Fruit fly (Drosophila melanogaster) whole organism, prepupa: ENCODE measurements around the gene HP5.

Source experiments
- CG10669 ChIP-seq: fragments of 200-800 bp; sonication (Bioruptor generic); optimal IDR thresholded peaks from 3 replicates; lab custom pipeline; 2018; ENCODE audit warnings: missing biosample characterization, mild to moderate bottlenecking, missing genetic modification characterization, moderate library complexity
- CG11762 ChIP-seq: fragments of 200-800 bp; sonication (Bioruptor generic); optimal IDR thresholded peaks from 3 replicates; lab custom pipeline; 2016; ENCODE audit warnings: missing biosample characterization, missing genetic modification characterization; ENCODE audit not compliant: insufficient read depth
- CG11902 ChIP-seq: fragments of 200-800 bp; sonication (Bioruptor generic); optimal IDR thresholded peaks from 3 replicates; lab custom pipeline; 2016; ENCODE audit warnings: missing biosample characterization, missing genetic modification characterization
- CG15336 ChIP-seq: fragments of 200-800 bp; sonication (Bioruptor generic); IDR thresholded peaks from 2 replicates; pipeline ENCODE4 v1.3.6; 2022; ENCODE audit warnings: missing biosample characterization, missing genetic modification characterization
- CG1621 ChIP-seq: fragments of 200-800 bp; sonication (Bioruptor generic); optimal IDR thresholded peaks from 3 replicates; lab custom pipeline; 2018; ENCODE audit warnings: missing biosample characterization, mild to moderate bottlenecking, missing genetic modification characterization
- CG16779 ChIP-seq: fragments of 200-800 bp; sonication (Bioruptor generic); optimal IDR thresholded peaks from 3 replicates; lab custom pipeline; 2017; ENCODE audit warnings: missing biosample characterization, mild to moderate bottlenecking, missing genetic modification characterization
- CG31627 ChIP-seq: fragments of 200-800 bp; sonication (Bioruptor generic); optimal IDR thresholded peaks from 3 replicates; lab custom pipeline; 2016; ENCODE audit warnings: missing biosample characterization, missing genetic modification characterization
- CG32006 ChIP-seq: fragments of 200-800 bp; sonication (Bioruptor generic); optimal IDR thresholded peaks from 3 replicates; lab custom pipeline; 2017; ENCODE audit warnings: missing biosample characterization, mild to moderate bottlenecking, missing genetic modification characterization
- CG3919 ChIP-seq: fragments of 200-800 bp; sonication (Bioruptor generic); optimal IDR thresholded peaks from 3 replicates; lab custom pipeline; 2016; ENCODE audit warnings: missing biosample characterization, missing genetic modification characterization
- CG4318 ChIP-seq: fragments of 200-800 bp; sonication (Bioruptor generic); optimal IDR thresholded peaks from 3 replicates; lab custom pipeline; 2017; ENCODE audit warnings: missing biosample characterization, mild to moderate bottlenecking, missing genetic modification characterization
- CG6808 ChIP-seq: fragments of 200-800 bp; sonication (Bioruptor generic); optimal IDR thresholded peaks from 3 replicates; lab custom pipeline; 2017; ENCODE audit warnings: missing biosample characterization, missing genetic modification characterization, mild to moderate bottlenecking, moderate library complexity, missing genetic modification reagents
- CG6854 ChIP-seq: fragments of 200-800 bp; sonication (Bioruptor generic); optimal IDR thresholded peaks from 2 replicates; lab custom pipeline; 2017; ENCODE audit warnings: missing biosample characterization, mild to moderate bottlenecking, missing genetic modification characterization
- CG7368 ChIP-seq: fragments of 200-800 bp; sonication (Bioruptor generic); optimal IDR thresholded peaks from 3 replicates; lab custom pipeline; 2016; ENCODE audit warnings: missing biosample characterization, missing genetic modification characterization
- CG8319 ChIP-seq: fragments of 200-800 bp; sonication (Bioruptor generic); optimal IDR thresholded peaks from 3 replicates; lab custom pipeline; 2016; ENCODE audit warnings: missing biosample characterization, missing genetic modification characterization
- CG8632 ChIP-seq: fragments of 200-800 bp; sonication (Bioruptor generic); optimal IDR thresholded peaks from 3 replicates; lab custom pipeline; 2016; ENCODE audit warnings: missing biosample characterization, missing genetic modification characterization
- CG9139 ChIP-seq: fragments of 200-800 bp; sonication (Bioruptor generic); optimal IDR thresholded peaks from 3 replicates; lab custom pipeline; 2017; ENCODE audit warnings: missing biosample characterization, mild to moderate bottlenecking, missing genetic modification characterization
- Eip75B ChIP-seq: fragments of 200-800 bp; sonication (Bioruptor generic); optimal IDR thresholded peaks from 3 replicates; lab custom pipeline; 2016; ENCODE audit warnings: missing biosample characterization, missing genetic modification characterization
- Eip78C ChIP-seq: fragments of 200-800 bp; sonication (Bioruptor generic); peaks from one replicate; lab custom pipeline; 2016; ENCODE audit warnings: missing biosample characterization, missing genetic modification characterization
- Eip93F ChIP-seq: fragments of 200-800 bp; sonication (Bioruptor generic); optimal IDR thresholded peaks from 2 replicates; lab custom pipeline; 2016; ENCODE audit warnings: missing biosample characterization, mild to moderate bottlenecking, missing genetic modification characterization
- Gug ChIP-seq: fragments of 200-800 bp; sonication (Bioruptor generic); IDR thresholded peaks from 2 replicates; pipeline ENCODE4 v1.3.6; 2022; ENCODE audit warnings: missing biosample characterization, missing genetic modification characterization
- OdsH ChIP-seq: fragments of 200-800 bp; sonication (Bioruptor generic); optimal IDR thresholded peaks from 3 replicates; lab custom pipeline; 2016; ENCODE audit warnings: missing biosample characterization, missing genetic modification characterization
- Sox102F ChIP-seq: fragments of 200-800 bp; sonication (Bioruptor generic); optimal IDR thresholded peaks from 2 replicates; lab custom pipeline; 2016; ENCODE audit warnings: missing biosample characterization, mild to moderate bottlenecking, missing genetic modification characterization
- Sox15 ChIP-seq: fragments of 200-800 bp; sonication (Bioruptor generic); optimal IDR thresholded peaks from 3 replicates; lab custom pipeline; 2016; ENCODE audit warnings: missing biosample characterization, missing genetic modification characterization
- dsx ChIP-seq: fragments of 200-800 bp; optimal IDR thresholded peaks from 3 replicates; lab custom pipeline; 2019; ENCODE audit warnings: missing biosample characterization, mild to moderate bottlenecking, missing genetic modification characterization, moderate library complexity; ENCODE audit not compliant: poor library complexity, severe bottlenecking
- eg ChIP-seq: fragments of 200-800 bp; sonication (Bioruptor generic); IDR thresholded peaks from 3 replicates; pipeline ENCODE4 v1.3.6; 2022; ENCODE audit warnings: missing biosample characterization, missing genetic modification characterization
- esn ChIP-seq: fragments of 200-800 bp; sonication (Bioruptor generic); optimal IDR thresholded peaks from 2 replicates; lab custom pipeline; 2016; ENCODE audit warnings: missing biosample characterization, mild to moderate bottlenecking, missing genetic modification characterization, moderate library complexity
- fd59A ChIP-seq: fragments of 200-800 bp; sonication (Bioruptor generic); optimal IDR thresholded peaks from 2 replicates; lab custom pipeline; 2017; ENCODE audit warnings: missing biosample characterization, mild to moderate bottlenecking, missing genetic modification characterization, missing genetic modification reagents
- lz ChIP-seq: fragments of 200-800 bp; sonication (Bioruptor generic); optimal IDR thresholded peaks from 3 replicates; lab custom pipeline; 2016; ENCODE audit warnings: missing biosample characterization, missing genetic modification characterization
- salr ChIP-seq, 2 experiments: fragments of 200-800 bp; sonication (Bioruptor generic); optimal IDR thresholded peaks; 3 replicates each; lab custom pipeline; 2016 to 2018; ENCODE audit warnings: missing biosample characterization in 2 of 2, missing genetic modification characterization in 2 of 2, mild to moderate bottlenecking in 1 of 2
- spab ChIP-seq: fragments of 200-800 bp; sonication (Bioruptor generic); optimal IDR thresholded peaks from 2 replicates; lab custom pipeline; 2017; ENCODE audit warnings: missing biosample characterization, mild to moderate bottlenecking, missing genetic modification characterization, missing genetic modification reagents
- ss ChIP-seq, 2 experiments: fragments of 200-800 bp; sonication (Bioruptor generic); optimal IDR thresholded peaks; 2 replicates in 1 of 2; 3 replicates in 1 of 2; lab custom pipeline; 2017 to 2018; ENCODE audit warnings: mild to moderate bottlenecking in 2 of 2, missing biosample characterization in 2 of 2, missing genetic modification characterization in 2 of 2, moderate library complexity in 1 of 2
- svp ChIP-seq: fragments of 200-800 bp; sonication (Bioruptor generic); peaks from one replicate; lab custom pipeline; 2016; ENCODE audit warnings: missing biosample characterization, missing genetic modification characterization
- vri ChIP-seq: fragments of 200-800 bp; sonication (Bioruptor generic); optimal IDR thresholded peaks from 3 replicates; lab custom pipeline; 2016; ENCODE audit warnings: missing biosample characterization, mild to moderate bottlenecking, missing genetic modification characterization

Gene HP5

DNA sequence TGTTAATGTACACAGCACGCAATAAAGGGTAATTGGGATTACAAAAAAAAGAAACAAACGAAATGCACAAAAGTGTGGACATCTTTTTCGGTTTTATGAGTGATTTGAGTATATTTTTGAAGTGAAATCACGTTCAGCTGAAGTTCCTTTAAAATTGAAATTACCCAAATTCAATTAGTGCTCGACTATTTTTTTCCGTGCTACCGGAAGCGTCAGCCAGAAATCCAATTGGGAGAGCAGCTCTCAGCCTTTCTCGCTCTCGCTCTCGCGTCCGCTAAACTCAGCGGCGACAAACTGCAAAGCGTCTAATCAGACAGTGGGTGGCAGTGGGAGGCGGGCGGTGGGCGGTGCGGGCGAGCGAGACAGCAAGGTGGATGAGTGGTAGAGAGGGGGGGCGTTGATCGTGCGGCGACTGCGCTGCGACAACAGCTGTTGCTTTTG is 31.3 kb upstream of the HP5 start (continued):
- TF ChIP-seq ss (GFP tag; optimal IDR thresholded peaks at IDR 0.05; lab: Kevin White, UChicago) = no peak
- no peak for TF ChIP-seq CG9139 (GFP tag; lab: Kevin White, UChicago)
- TF ChIP-seq Sox102F (GFP tag; lab: Kevin White, UChicago) = peak; percentile 87
- peak; percentile 91 for TF ChIP-seq svp (GFP tag; lab: Kevin White, UChicago)
- no peak for TF ChIP-seq dsx (GFP tag; lab: Kevin White, UChicago)
- TF ChIP-seq CG7368 = peak; percentile 54
- peak; percentile 72 for TF ChIP-seq CG11762 (GFP tag; lab: Kevin White, UChicago)
- TF ChIP-seq vri = peak; percentile 90
- TF ChIP-seq Eip75B (GFP tag; lab: Kevin White, UChicago) = peak; percentile 45
- TF ChIP-seq CG6808 (GFP tag; lab: Kevin White, UChicago) = no peak
- peak; percentile 67 for TF ChIP-seq Sox15 (GFP tag; lab: Kevin White, UChicago)
- peak; percentile 90 for TF ChIP-seq esn (GFP tag; lab: Kevin White, UChicago)
- peak; percentile 62 for TF ChIP-seq CG6854
- peak; percentile 29 for TF ChIP-seq CG10669 (GFP tag; lab: Kevin White, UChicago)
- peak; percentile 82 for TF ChIP-seq Eip93F (GFP tag; lab: Kevin White, UChicago)
- TF ChIP-seq CG16779 (tag; lab: Kevin White, UChicago) = peak; percentile 38

DNA sequence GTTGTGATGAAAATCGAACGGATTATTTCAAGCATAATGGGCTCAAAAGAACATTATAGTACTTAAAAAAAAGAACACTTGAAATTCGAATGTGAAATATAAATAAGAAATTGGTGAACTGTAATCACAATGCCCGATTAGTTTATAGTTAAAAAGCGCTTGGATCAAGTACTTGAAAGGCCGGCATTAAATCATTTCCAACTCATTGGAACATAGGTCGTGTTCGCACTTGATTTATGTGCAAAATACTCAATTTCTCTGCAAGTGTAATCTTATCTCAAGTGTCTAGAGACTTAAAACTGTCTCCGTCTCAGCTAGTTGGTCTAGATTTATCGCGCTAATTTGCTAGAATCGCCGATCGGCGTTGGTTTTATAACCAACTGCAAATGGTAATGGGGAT is 30.1 kb upstream of the HP5 start:
- TF ChIP-seq Eip93F (GFP tag; lab: Kevin White, UChicago) (no peak), CG9139 (GFP tag; lab: Kevin White, UChicago) (no peak), svp (GFP tag; lab: Kevin White, UChicago) (no peak), fd59A (GFP tag; lab: Kevin White, UChicago) (no peak), CG1621 (tag; lab: Kevin White, UChicago) (no peak), CG7368 (no peak), CG8319 (GFP tag; lab: Kevin White, UChicago) (no peak), Eip78C (GFP tag; lab: Kevin White, UChicago) (no peak), lz (GFP tag; lab: Kevin White, UChicago) (no peak), CG3919 (GFP tag; lab: Kevin White, UChicago) (no peak), CG4318 (no peak)

DNA sequence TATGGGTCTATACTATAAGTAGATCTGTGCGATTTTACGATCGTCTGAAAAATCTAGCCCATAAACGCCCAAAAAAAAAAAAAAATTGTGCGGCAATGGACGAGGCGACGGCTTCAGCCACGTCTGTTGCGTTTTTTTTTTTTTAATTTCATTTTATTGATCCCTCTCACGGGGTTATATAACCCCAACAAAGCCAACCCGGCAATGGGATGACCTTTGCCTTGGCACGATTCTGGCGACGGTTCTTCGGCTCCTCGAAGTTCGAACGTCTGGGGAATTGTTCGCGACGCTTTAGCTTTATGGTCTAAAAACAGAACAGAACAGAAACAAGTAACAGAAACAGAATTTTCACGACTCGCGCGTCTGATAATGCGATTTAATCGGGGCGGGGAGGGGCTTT is 29.2 kb upstream of the HP5 start:
- TF ChIP-seq spab (GFP tag; lab: Kevin White, UChicago) (no peak), Sox102F (GFP tag; lab: Kevin White, UChicago) (no peak), CG32006 (no peak), Gug (no peak), CG8319 (GFP tag; lab: Kevin White, UChicago) (no peak), OdsH (GFP tag; lab: Kevin White, UChicago) (no peak), svp (GFP tag; lab: Kevin White, UChicago) (peak; percentile 68), Eip75B (GFP tag; lab: Kevin White, UChicago) (no peak), salr (GFP tag; optimal IDR thresholded peaks at IDR 0.05; lab: Kevin White, UChicago) (no peak), CG6854 (no peak), CG11902 (GFP tag; lab: Kevin White, UChicago) (no peak), vri (peak; percentile 42), lz (GFP tag; lab: Kevin White, UChicago) (no peak), eg (no peak)

DNA sequence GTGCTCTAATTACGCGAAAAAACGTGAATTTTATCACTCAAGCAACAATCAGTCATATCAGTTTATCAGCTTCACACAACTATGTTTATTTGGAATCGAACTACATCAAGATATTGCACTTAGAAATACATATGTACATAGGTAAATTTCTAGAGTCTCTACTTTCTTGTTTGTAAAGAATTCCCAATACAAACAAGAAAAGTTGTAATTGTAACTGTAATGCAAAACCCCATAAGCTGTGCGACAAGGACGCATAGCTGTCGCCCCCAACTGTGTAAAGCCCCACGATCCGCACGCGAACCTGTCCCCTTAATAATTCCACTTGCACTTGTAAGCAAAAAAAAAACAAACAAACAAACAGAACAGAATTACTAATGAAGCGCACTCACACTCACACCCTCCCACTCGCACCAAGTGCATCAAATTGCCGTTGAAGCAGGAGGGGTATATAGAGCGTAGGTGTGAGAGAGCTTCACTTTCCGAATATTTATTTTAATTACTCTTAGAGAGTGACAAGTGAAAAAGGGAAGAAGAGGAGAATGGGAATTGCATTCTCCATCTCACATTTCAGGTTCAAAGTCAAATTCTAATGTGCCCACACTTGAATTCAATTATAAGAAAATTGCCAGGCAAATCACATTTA is 28.5 kb upstream of the HP5 start:
- TF ChIP-seq CG31627 (GFP tag; lab: Kevin White, UChicago) (no peak), CG15336 (GFP tag; lab: Robert Waterston, UW) (no peak), spab (GFP tag; lab: Kevin White, UChicago) (no peak), CG11762 (GFP tag; lab: Kevin White, UChicago) (no peak), Eip78C (GFP tag; lab: Kevin White, UChicago) (peak; percentile 8), CG8632 (no peak)
